Fruit fly (Drosophila melanogaster) S2 (cell line): Measurements from ENCODE around the gene CG43439.

Experiments used
- CG8478 ChIP-seq: fragments of >200 bp; optimal IDR thresholded peaks from 2 replicates; lab custom pipeline; 2018
- CTCF ChIP-seq, 2 experiments: fragments of >200 bp; optimal IDR thresholded peaks; 2 replicates each; lab custom pipeline; 2018

- no peak for TF ChIP-seq CTCF (optimal IDR thresholded peaks at IDR 0.05; lab: Kevin White, UChicago)
- no peak for TF ChIP-seq CG8478
Measured at dm6 chr3L:6945357-6945756, 39.0 kb downstream of the CG43439 start.
